Fruit fly (Drosophila melanogaster): ENCODE measurements around the gene Adss.

Adss gene

DNA sequence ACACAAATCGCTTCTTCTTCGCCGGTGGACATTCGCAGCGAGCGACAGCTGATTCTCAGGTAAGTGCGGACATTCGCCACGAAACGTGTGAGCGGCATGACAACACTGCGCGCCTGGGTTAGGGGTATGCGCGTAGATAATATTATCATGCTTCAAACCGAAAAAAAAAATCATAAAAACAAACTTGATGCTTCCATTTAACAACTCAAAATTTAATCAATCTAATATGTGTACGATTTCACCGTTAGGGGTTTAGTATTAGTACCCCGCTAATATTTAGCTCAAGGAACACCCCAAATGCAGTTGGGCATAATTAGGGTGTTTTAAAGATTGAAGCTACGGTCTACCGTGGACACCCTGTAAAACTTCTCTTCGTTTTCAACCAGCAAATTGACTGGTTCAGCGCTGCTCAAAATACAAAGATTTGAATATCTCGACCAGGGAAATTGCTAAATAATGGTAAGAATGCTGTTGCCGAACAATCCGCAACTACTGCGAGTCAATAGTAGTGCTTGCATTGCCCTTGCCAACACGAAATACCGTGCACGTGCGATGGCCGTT, 8.5 kb downstream of the Adss start, which contains the start of the genes CG17271 and RpS20 (continued):
- TF ChIP-seq Bgb (GFP tag; IDR thresholded peaks at IDR 0.05; ENCODE audit: partially characterized antibody) = peak; percentile 48; the same call in 1 of the 2 replicates
- TF ChIP-seq Taf1 (GFP tag; IDR thresholded peaks at IDR 0.05) = peak; percentile 72
- 0 out of 2 replicates have a peak, but pooled peaks have one; percentile 54 for TF ChIP-seq Dip2 (GFP tag; IDR thresholded peaks at IDR 0.05)
- TF ChIP-seq D (optimal IDR thresholded peaks at IDR 0.05) = no peak
- TF ChIP-seq D (GFP tag; optimal IDR thresholded peaks at IDR 0.05) = peak; percentile 72
- TF ChIP-seq sens (GFP tag) = peak; percentile 99
- TF ChIP-seq Six4 (GFP tag; optimal IDR thresholded peaks at IDR 0.05) = peak; percentile 84
- no peak for TF ChIP-seq usp (GFP tag; optimal IDR thresholded peaks at IDR 0.05)
- TF ChIP-seq CG12155 (GFP tag; optimal IDR thresholded peaks at IDR 0.05) = peak; percentile 88
- TF ChIP-seq CG5245 (GFP tag; optimal IDR thresholded peaks at IDR 0.05) = peak; percentile 80
- peak; percentile 96 for TF ChIP-seq CG14710 (tag; optimal IDR thresholded peaks at IDR 0.05)
- TF ChIP-seq H15 (GFP tag; IDR thresholded peaks at IDR 0.05) = peak; percentile 91
- TF ChIP-seq CG5953 (GFP tag; IDR thresholded peaks at IDR 0.05) = peak; percentile 13; the same call in 1 of the 2 replicates
- peak; percentile 91 for TF ChIP-seq CG10366 (GFP tag; IDR thresholded peaks at IDR 0.05)
- TF ChIP-seq sug (tag; optimal IDR thresholded peaks at IDR 0.05) = peak; percentile 90
- TF ChIP-seq Hsf (GFP tag; optimal IDR thresholded peaks at IDR 0.05) = peak; percentile 95
- TF ChIP-seq mam (GFP tag; optimal IDR thresholded peaks at IDR 0.05) = peak; percentile 97
- peak; percentile 96 for TF ChIP-seq Xbp1 (GFP tag; optimal IDR thresholded peaks at IDR 0.05)
- TF ChIP-seq pzg (GFP tag; optimal IDR thresholded peaks at IDR 0.05) = peak; percentile 97
- TF ChIP-seq gem (tag; optimal IDR thresholded peaks at IDR 0.05) = peak; percentile 94
- TF ChIP-seq sens-2 (GFP tag; IDR thresholded peaks at IDR 0.05) = peak; percentile 50
- peak; percentile 87 for TF ChIP-seq CG17359 (tag; optimal IDR thresholded peaks at IDR 0.05)
- TF ChIP-seq CG10959 (GFP tag; IDR thresholded peaks at IDR 0.05) = peak; percentile 67
- TF ChIP-seq Trl (optimal IDR thresholded peaks at IDR 0.05) = no peak
- TF ChIP-seq Trl (GFP tag; optimal IDR thresholded peaks at IDR 0.05) = peak; percentile 97
- TF ChIP-seq CG11093 (GFP tag; IDR thresholded peaks at IDR 0.05) = peak; percentile 79
- TF ChIP-seq CG3065 (GFP tag; optimal IDR thresholded peaks at IDR 0.05) = peak; percentile 82
- peak; percentile 26; the same call in 1 of the 3 replicates for TF ChIP-seq Opbp (GFP tag; IDR thresholded peaks at IDR 0.05; ENCODE audit: partially characterized antibody)
- peak; percentile 67; the same call in 1 of the 2 replicates for TF ChIP-seq CG11696 (GFP tag; IDR thresholded peaks at IDR 0.05)
- peak; percentile 58 for TF ChIP-seq ac (GFP tag; optimal IDR thresholded peaks at IDR 0.05)
- peak; percentile 53 for TF ChIP-seq CG15073 (GFP tag; optimal IDR thresholded peaks at IDR 0.05)
- TF ChIP-seq Hr39 (optimal IDR thresholded peaks at IDR 0.05) = no peak
- peak; percentile 70 for TF ChIP-seq dati (GFP tag; IDR thresholded peaks at IDR 0.05)
- TF ChIP-seq Meics (GFP tag; optimal IDR thresholded peaks at IDR 0.05) = peak; percentile 88
- TF ChIP-seq otp (GFP tag; IDR thresholded peaks at IDR 0.05) = peak; percentile 92
- peak in 1 of 2 experiments; percentile 86 for TF ChIP-seq bsh (GFP tag; optimal IDR thresholded peaks at IDR 0.05)
- TF ChIP-seq CG2199 (GFP tag; IDR thresholded peaks at IDR 0.05) = peak; percentile 62
- TF ChIP-seq CTCF (GFP tag; optimal IDR thresholded peaks at IDR 0.05) = peak; percentile 38
- peak; percentile 72 for TF ChIP-seq Asciz (GFP tag; optimal IDR thresholded peaks at IDR 0.05)
- peak; percentile 94 for TF ChIP-seq Mad (GFP tag; optimal IDR thresholded peaks at IDR 0.05)
- peak; percentile 90 for TF ChIP-seq en (GFP tag; optimal IDR thresholded peaks at IDR 0.05)
- TF ChIP-seq maf-S (GFP tag; optimal IDR thresholded peaks at IDR 0.05) = peak; percentile 90
- peak; percentile 61 for TF ChIP-seq D19A (tag; optimal IDR thresholded peaks at IDR 0.05)
- peak; percentile 86 for TF ChIP-seq CG12104 (GFP tag; optimal IDR thresholded peaks at IDR 0.05)
- peak; percentile 87 for TF ChIP-seq CG31441 (GFP tag; IDR thresholded peaks at IDR 0.05)
- peak; percentile 94 for TF ChIP-seq tup (GFP tag; optimal IDR thresholded peaks at IDR 0.05)
- peak; percentile 86 for TF ChIP-seq Fer3 (tag; optimal IDR thresholded peaks at IDR 0.05)
- peak; percentile 89 for TF ChIP-seq CG34422 (GFP tag; IDR thresholded peaks at IDR 0.05)
- TF ChIP-seq ci (GFP tag; IDR thresholded peaks at IDR 0.05) = peak; percentile 89
- TF ChIP-seq fru (optimal IDR thresholded peaks at IDR 0.05) = no peak
- peak; percentile 67 for TF ChIP-seq TFAM (GFP tag; optimal IDR thresholded peaks at IDR 0.05)
- peak; percentile 72 for TF ChIP-seq psq (GFP tag; optimal IDR thresholded peaks at IDR 0.05)
- peak; percentile 88 for TF ChIP-seq zen (tag; optimal IDR thresholded peaks at IDR 0.05)
